Fruit fly (Drosophila melanogaster): Measurements from ENCODE around the gene CG42266.
A peak's percentile ranks its signal among the peaks of the same experiment; 100 is the strongest.

The CG42266 gene

DNA sequence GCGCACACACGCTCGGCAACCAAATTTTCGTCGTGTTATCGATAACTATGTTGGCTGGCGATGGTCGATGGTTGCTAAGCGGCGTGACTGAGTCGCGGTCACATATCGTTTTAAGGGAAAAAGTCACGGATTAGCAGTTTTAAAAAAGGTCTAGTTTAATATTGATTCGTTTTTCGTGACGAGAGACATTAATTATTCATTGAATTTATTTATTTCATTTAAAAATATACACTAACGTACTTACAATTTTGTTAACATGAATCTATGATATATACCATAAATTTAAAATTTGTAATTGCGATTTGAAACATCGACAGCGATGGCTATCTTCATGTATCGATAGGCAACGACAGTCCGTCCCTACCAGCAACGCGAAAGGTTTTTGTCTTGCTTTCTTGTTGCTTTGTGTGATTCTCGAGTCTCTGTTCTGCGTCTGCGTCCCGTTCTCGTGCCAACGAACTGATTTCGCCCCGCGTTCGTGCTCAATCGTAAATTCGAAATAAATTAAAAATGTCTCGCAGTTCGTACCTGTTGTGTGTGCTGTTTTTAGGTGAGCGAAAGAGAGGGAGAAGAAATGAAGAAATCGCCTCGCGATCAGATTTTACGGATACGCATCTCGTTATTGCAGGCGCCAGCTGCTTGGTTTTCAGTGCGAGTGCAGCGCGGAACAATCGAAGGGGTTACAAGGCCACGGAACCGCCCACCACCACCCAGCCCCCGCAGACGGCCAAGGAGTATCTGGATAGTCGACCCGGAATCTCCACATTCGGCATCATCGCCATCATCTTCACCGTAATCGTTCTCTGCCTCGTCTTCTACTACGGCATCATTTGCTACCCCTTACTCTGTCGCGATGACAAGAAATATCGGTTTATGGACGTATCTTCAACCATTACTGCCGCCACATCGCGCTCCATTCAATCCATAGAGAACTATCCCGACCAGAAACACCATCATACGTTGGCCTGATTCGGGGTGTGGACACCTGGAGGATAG, 12.7 kb upstream of the CG42266 start, which contains the start of the genes Hyls1, chif and CG4455 (continued):
- TF ChIP-seq hkb (optimal IDR thresholded peaks at IDR 0.05) (peak; percentile 82), hkb (GFP tag; IDR thresholded peaks at IDR 0.05) (no peak), ara (GFP tag; IDR thresholded peaks at IDR 0.05) (no peak), Asciz (GFP tag; optimal IDR thresholded peaks at IDR 0.05) (peak; percentile 32), Antp (GFP tag; optimal IDR thresholded peaks at IDR 0.05) (no peak), CG17568 (GFP tag; optimal IDR thresholded peaks at IDR 0.05) (no peak), Mes4 (GFP tag; optimal IDR thresholded peaks at IDR 0.05) (no peak), Atf3 (GFP tag; optimal IDR thresholded peaks at IDR 0.05) (no peak), Drgx (GFP tag; IDR thresholded peaks at IDR 0.05) (no peak), sob (GFP tag; IDR thresholded peaks at IDR 0.05) (no peak), CG9817 (tag; optimal IDR thresholded peaks at IDR 0.05) (peak; percentile 28), dm (GFP tag; optimal IDR thresholded peaks at IDR 0.05) (no peak), luna (GFP tag; optimal IDR thresholded peaks at IDR 0.05) (no peak), Stat92E (GFP tag; optimal IDR thresholded peaks at IDR 0.05) (peak in 1 of 3 experiments; percentile 31), NC2β (GFP tag; optimal IDR thresholded peaks at IDR 0.05) (no peak), Hand (GFP tag; optimal IDR thresholded peaks at IDR 0.05) (no peak), CG12299 (tag; optimal IDR thresholded peaks at IDR 0.05) (no peak), hb (GFP tag; IDR thresholded peaks at IDR 0.05; ENCODE audit: partially characterized antibody) (peak; percentile 89), Fer2 (tag; optimal IDR thresholded peaks at IDR 0.05) (peak; percentile 6), B-H2 (GFP tag; optimal IDR thresholded peaks at IDR 0.05) (peak; percentile 58), HLH4C (GFP tag; IDR thresholded peaks at IDR 0.05; ENCODE audit: partially characterized antibody) (peak; percentile 93), wek (GFP tag; optimal IDR thresholded peaks at IDR 0.05) (no peak), Spps (tag; optimal IDR thresholded peaks at IDR 0.05) (no peak), CG12219 (GFP tag; optimal IDR thresholded peaks at IDR 0.05) (no peak), CG4707 (GFP tag; optimal IDR thresholded peaks at IDR 0.05) (no peak), CHES-1-like (GFP tag; optimal IDR thresholded peaks at IDR 0.05) (no peak), Dip3 (GFP tag; optimal IDR thresholded peaks at IDR 0.05) (no peak), lmd (GFP tag; IDR thresholded peaks at IDR 0.05) (peak; percentile 43; the same call in 1 of the 2 replicates), dmrt99B (tag; optimal IDR thresholded peaks at IDR 0.05) (peak; percentile 17), Lim3 (GFP tag; IDR thresholded peaks at IDR 0.05) (no peak), tup (GFP tag; optimal IDR thresholded peaks at IDR 0.05) (no peak), amos (GFP tag; IDR thresholded peaks at IDR 0.05; ENCODE audit: partially characterized antibody) (peak; percentile 86), tgo (GFP tag; IDR thresholded peaks at IDR 0.05) (0 out of 3 replicates have a peak, but pooled peaks have one; percentile 16), Bgb (GFP tag; IDR thresholded peaks at IDR 0.05; ENCODE audit: partially characterized antibody) (peak; percentile 85), CG4617 (GFP tag; optimal IDR thresholded peaks at IDR 0.05; ENCODE audit: borderline replicate concordance) (peak; percentile 24), CG7786 (GFP tag; optimal IDR thresholded peaks at IDR 0.05) (no peak), CG10209 (GFP tag; optimal IDR thresholded peaks at IDR 0.05) (peak; percentile 18), Scr (GFP tag; IDR thresholded peaks at IDR 0.05; ENCODE audit: partially characterized antibody) (peak; percentile 96), CG7839 (tag; optimal IDR thresholded peaks at IDR 0.05) (peak; percentile 39), Opbp (GFP tag; IDR thresholded peaks at IDR 0.05; ENCODE audit: partially characterized antibody) (peak; percentile 85), CG32767 (GFP tag; IDR thresholded peaks at IDR 0.05) (no peak), CG16863 (GFP tag; optimal IDR thresholded peaks at IDR 0.05) (no peak), Rx (GFP tag; IDR thresholded peaks at IDR 0.05) (no peak), ewg (GFP tag; optimal IDR thresholded peaks at IDR 0.05) (peak; percentile 53), ttk (GFP tag; IDR thresholded peaks at IDR 0.05) (no peak), CG10274 (GFP tag; optimal IDR thresholded peaks at IDR 0.05) (no peak), Ravus (GFP tag; IDR thresholded peaks at IDR 0.05) (no peak), lilli (GFP tag; optimal IDR thresholded peaks at IDR 0.05) (peak; percentile 31)

All from whole organism, embryonic.